Worm (Caenorhabditis elegans): ENCODE results near the gene ugt-13.
A peak's percentile ranks its signal among the peaks of the same experiment; 100 is the strongest.

The ugt-13 gene

DNA sequence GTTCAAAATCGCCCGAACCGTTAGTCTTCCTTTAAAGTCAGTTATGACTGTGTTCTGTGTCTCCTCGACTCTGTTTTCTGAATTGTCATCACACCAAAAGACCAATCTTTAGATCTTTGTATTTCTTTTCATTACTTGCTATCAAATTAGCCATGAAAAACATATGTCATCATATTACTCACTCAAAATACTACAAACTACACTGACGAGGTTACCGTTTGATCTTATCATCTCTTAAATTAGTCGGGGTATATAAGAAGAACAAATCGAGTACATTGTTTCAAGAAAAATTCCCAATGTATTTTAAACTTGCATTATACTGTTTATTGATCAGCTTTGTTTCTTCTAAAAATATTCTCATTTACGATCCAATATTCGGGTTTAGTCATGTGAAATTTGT, at the start of gene ugt-13:
Gene ugt-13, plus strand, starts transcription at position 294 of the 400 bp plus-strand sequence.
- TF ChIP-seq nhr-80 (tag; optimal IDR thresholded peaks at IDR 0.05) (no peak), lin-40 (tag; optimal IDR thresholded peaks at IDR 0.05) (peak; percentile 7)

DNA sequence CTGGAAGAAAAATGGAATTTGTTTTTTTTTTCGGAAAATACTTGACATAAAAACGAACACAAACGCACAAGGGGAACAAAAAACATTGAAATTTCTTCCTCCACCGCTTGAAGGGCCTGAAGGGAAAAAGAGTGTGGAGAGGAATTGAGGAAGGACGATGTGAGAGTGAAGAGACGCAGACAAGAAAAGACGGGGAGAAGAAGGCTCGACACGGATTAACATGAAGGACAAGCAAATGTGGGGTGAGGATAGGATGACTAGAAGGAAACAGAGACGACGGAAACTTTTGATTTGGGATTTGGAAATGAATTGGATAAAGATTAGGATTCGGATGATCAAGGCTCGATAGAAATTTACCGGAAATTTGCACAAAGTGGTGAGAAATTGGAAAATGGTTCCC, 48.2 kb upstream of the ugt-13 start:
- TF ChIP-seq snpc-4 (GFP tag; optimal IDR thresholded peaks at IDR 0.05): no peak
- TF ChIP-seq snpc-4 (tag; optimal IDR thresholded peaks at IDR 0.05): no peak
- no peak for TF ChIP-seq ets-4 (GFP tag; optimal IDR thresholded peaks at IDR 0.05)
- TF ChIP-seq ceh-58 (GFP tag; IDR thresholded peaks at IDR 0.05): no peak
- peak; percentile 40; the same call in 1 of the 2 replicates for TF ChIP-seq hmg-1.2 (GFP tag; IDR thresholded peaks at IDR 0.05)
- no peak for TF ChIP-seq nfya-2 (GFP tag; IDR thresholded peaks at IDR 0.05)
- peak in 1 of 3 experiments; percentile 11 for TF ChIP-seq lin-35 (GFP tag; optimal IDR thresholded peaks at IDR 0.05)
- no peak for TF ChIP-seq K12H6.12 (tag; optimal IDR thresholded peaks at IDR 0.05)

DNA sequence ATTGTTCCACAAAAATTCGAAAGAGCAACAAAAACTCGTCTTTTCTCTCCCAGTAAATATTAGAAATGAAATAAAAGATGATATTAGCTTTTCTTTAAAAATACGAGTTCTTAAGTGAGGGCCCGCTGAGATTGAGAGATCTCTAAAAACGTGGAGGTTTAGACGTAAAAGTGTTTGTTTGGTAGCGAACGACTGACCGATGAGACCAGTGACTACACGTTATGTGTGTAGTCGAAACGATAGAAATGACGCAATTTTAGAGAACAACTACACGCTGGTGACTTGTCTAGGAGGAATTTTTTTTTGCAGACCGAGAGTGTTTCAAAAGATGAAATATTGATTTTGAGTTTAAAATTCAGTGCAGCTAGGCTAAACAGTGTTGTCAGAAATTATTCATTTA, 45.9 kb upstream of the ugt-13 start, which contains the start of gene C37H5.13:
Gene C37H5.13, minus strand, starts transcription at position 229 of the 400 bp plus-strand sequence.
- TF ChIP-seq ceh-27 (GFP tag; optimal IDR thresholded peaks at IDR 0.05) (no peak), nhr-80 (tag; optimal IDR thresholded peaks at IDR 0.05) (peak; percentile 22), ekl-4 (GFP tag; IDR thresholded peaks at IDR 0.05) (no peak), pha-4 (tag; optimal IDR thresholded peaks at IDR 0.05) (peak; percentile 11), ztf-28 (GFP tag; IDR thresholded peaks at IDR 0.05) (no peak)

DNA sequence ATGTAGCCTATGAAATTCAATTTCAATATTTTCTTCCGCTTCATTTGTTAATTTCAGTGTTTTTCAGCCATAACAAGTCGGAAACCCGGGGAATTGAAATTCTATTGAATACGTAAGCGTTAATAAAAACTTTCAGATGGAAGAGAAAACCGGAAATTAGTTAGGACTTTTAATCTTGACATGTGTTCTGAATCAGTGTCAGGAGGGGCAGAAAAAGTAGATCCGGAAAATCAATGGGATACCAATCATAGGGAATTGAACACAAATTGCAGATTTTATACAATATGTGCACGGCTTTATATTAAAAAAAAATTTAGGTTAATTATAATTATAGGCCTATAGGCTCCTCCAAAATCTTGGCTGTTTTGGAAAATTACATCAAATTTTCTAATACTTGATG, 44.4 kb upstream of the ugt-13 start:
- TF ChIP-seq F52B5.7 (tag; optimal IDR thresholded peaks at IDR 0.05) (no peak), fkh-3 (tag; optimal IDR thresholded peaks at IDR 0.05) (no peak), pbrm-1 (GFP tag; IDR thresholded peaks at IDR 0.05) (no peak)

DNA sequence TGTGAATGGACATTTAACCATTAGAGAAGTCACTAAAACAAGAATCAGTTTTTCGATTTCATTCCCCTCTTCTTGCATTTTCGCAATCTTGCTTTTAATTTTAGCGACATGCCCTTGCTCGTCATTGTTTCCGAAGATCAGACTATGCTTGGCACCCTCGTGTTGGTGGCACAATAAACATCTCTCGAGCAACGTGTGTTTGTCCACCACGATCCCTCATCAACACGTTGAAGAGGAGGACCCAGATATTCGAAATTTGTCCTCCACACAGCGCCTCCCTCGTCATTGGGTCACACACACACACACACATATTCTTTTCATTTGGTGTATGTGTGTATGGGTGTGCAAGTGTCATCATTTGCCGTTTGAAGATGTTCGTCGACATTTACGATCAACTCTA, 43.3 kb upstream of the ugt-13 start, which contains the start of gene srd-32:
Gene srd-32, plus strand, starts transcription at position 301 of the 400 bp plus-strand sequence.
- TF ChIP-seq dox-1 (GFP tag; IDR thresholded peaks at IDR 0.05): no peak
- no peak for TF ChIP-seq F55B11.4 (tag; optimal IDR thresholded peaks at IDR 0.05; ENCODE audit: borderline replicate concordance, insufficient read depth)
- TF ChIP-seq nhr-80 (tag; optimal IDR thresholded peaks at IDR 0.05): no peak
- no peak for TF ChIP-seq snpc-1.1 (tag; optimal IDR thresholded peaks at IDR 0.05; ENCODE audit: insufficient read depth)
- TF ChIP-seq ceh-100 (GFP tag; IDR thresholded peaks at IDR 0.05): no peak
- no peak for TF ChIP-seq Y53F4B.3 (GFP tag; IDR thresholded peaks at IDR 0.05)
- no peak for TF ChIP-seq ztf-3 (GFP tag; optimal IDR thresholded peaks at IDR 0.05)
- no peak for TF ChIP-seq ceh-58 (GFP tag; IDR thresholded peaks at IDR 0.05)
- TF ChIP-seq madf-3 (GFP tag; IDR thresholded peaks at IDR 0.05): no peak

DNA sequence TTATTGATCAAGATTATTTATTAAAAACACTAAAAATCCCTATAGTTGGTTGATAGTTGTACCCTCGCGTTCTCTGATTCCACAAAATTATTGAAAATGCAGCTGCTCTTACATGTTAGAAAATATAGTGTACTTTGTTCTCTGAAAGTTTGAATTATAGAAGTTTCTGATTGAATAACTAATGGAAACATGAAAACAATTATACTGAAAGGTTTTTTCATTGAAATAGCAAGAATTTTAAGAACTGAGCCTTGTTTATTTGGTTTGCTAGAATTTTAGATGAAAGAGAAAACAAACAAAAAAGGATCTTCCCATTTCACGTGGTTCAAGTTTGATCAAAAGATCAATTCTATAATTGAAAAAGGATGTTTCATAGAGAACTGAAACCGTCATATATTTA, 41.1 kb upstream of the ugt-13 start:
- TF ChIP-seq nhr-80 (tag; optimal IDR thresholded peaks at IDR 0.05) (no peak), T26A5.8 (tag; optimal IDR thresholded peaks at IDR 0.05) (no peak), nfya-2 (GFP tag; IDR thresholded peaks at IDR 0.05) (no peak), B0035.1 (tag; optimal IDR thresholded peaks at IDR 0.05) (no peak), him-1 (tag; optimal IDR thresholded peaks at IDR 0.05) (no peak), nhr-120 (GFP tag; IDR thresholded peaks at IDR 0.05) (no peak), mcd-1 (GFP tag; IDR thresholded peaks at IDR 0.05) (no peak), F57C9.4 (tag; optimal IDR thresholded peaks at IDR 0.05) (no peak), C06A6.2 (GFP tag; conservative IDR thresholded peaks at IDR 0.05) (no peak), nfya-1 (tag; optimal IDR thresholded peaks at IDR 0.05; ENCODE audit: borderline replicate concordance, insufficient read depth) (no peak), efl-1 (GFP tag; optimal IDR thresholded peaks at IDR 0.05) (no peak), ztf-25 (GFP tag; IDR thresholded peaks at IDR 0.05) (no peak), ceh-91 (GFP tag; IDR thresholded peaks at IDR 0.05) (no peak), lin-54 (GFP tag; optimal IDR thresholded peaks at IDR 0.05) (no peak), F52B5.7 (tag; optimal IDR thresholded peaks at IDR 0.05) (no peak), zfh-2 (GFP tag; conservative IDR thresholded peaks at IDR 0.05) (no peak), Y95B8A.8 (GFP tag; IDR thresholded peaks at IDR 0.05) (no peak), ccch-3 (GFP tag; optimal IDR thresholded peaks at IDR 0.05) (no peak), D2030.7 (GFP tag; IDR thresholded peaks at IDR 0.05) (no peak), madf-6 (GFP tag; IDR thresholded peaks at IDR 0.05) (no peak)
